Fruit fly (Drosophila melanogaster): ENCODE data around the gene CG15042.

Gene CG15042

dm6 chrX:18541915-18542314 is 13.8 kb upstream of the CG15042 start (continued):
- no peak for TF ChIP-seq CG10462 (GFP tag; optimal IDR thresholded peaks at IDR 0.05)
- TF ChIP-seq CG9797 (GFP tag; optimal IDR thresholded peaks at IDR 0.05), result no peak
- no peak for TF ChIP-seq lilli (GFP tag; optimal IDR thresholded peaks at IDR 0.05)
- TF ChIP-seq Aef1 (GFP tag; IDR thresholded peaks at IDR 0.05), result no peak
- no peak for TF ChIP-seq NfI (GFP tag; optimal IDR thresholded peaks at IDR 0.05)
- TF ChIP-seq ewg (GFP tag; optimal IDR thresholded peaks at IDR 0.05), result no peak
- TF ChIP-seq mld (GFP tag; IDR thresholded peaks at IDR 0.05; ENCODE audit: partially characterized antibody), result no peak
- no peak for TF ChIP-seq dysf (GFP tag; IDR thresholded peaks at IDR 0.05)
- TF ChIP-seq CG16779 (GFP tag; IDR thresholded peaks at IDR 0.05), result no peak
- TF ChIP-seq Dek (tag; optimal IDR thresholded peaks at IDR 0.05), result no peak
- TF ChIP-seq nerfin-1 (tag; optimal IDR thresholded peaks at IDR 0.05), result no peak
- no peak for TF ChIP-seq CG13287 (GFP tag; IDR thresholded peaks at IDR 0.05; ENCODE audit: partially characterized antibody)
- peak; percentile 51 for TF ChIP-seq Sox102F (GFP tag; optimal IDR thresholded peaks at IDR 0.05)
- TF ChIP-seq CG18476 (GFP tag; optimal IDR thresholded peaks at IDR 0.05), result no peak
- TF ChIP-seq ac (GFP tag; optimal IDR thresholded peaks at IDR 0.05), result no peak
- no peak for TF ChIP-seq Bteb2 (GFP tag; optimal IDR thresholded peaks at IDR 0.05)
- TF ChIP-seq CG12391 (tag; optimal IDR thresholded peaks at IDR 0.05), result peak; percentile 17
- no peak for TF ChIP-seq ranshi (GFP tag; IDR thresholded peaks at IDR 0.05)
- TF ChIP-seq Drgx (GFP tag; IDR thresholded peaks at IDR 0.05), result peak; percentile 60
- TF ChIP-seq E2f1 (GFP tag; IDR thresholded peaks at IDR 0.05), result no peak
- TF ChIP-seq CG6272 (GFP tag; IDR thresholded peaks at IDR 0.05), result no peak
- TF ChIP-seq bcd (GFP tag; optimal IDR thresholded peaks at IDR 0.05), result no peak
- no peak for TF ChIP-seq CG43689 (GFP tag; IDR thresholded peaks at IDR 0.05)
- no peak for TF ChIP-seq CG14667 (GFP tag; IDR thresholded peaks at IDR 0.05)
- TF ChIP-seq CG7357 (GFP tag; IDR thresholded peaks at IDR 0.05), result no peak
- TF ChIP-seq jing (GFP tag; optimal IDR thresholded peaks at IDR 0.05), result no peak
- peak; percentile 6 for TF ChIP-seq Xbp1 (GFP tag; optimal IDR thresholded peaks at IDR 0.05)
- no peak for TF ChIP-seq NFAT (GFP tag; IDR thresholded peaks at IDR 0.05)
- no peak for TF ChIP-seq gfzf (GFP tag; optimal IDR thresholded peaks at IDR 0.05)
- peak; percentile 19 for TF ChIP-seq PHDP (tag; optimal IDR thresholded peaks at IDR 0.05)
- TF ChIP-seq Neu2 (GFP tag; optimal IDR thresholded peaks at IDR 0.05; ENCODE audit: borderline replicate concordance), result no peak
- TF ChIP-seq CG8388 (GFP tag; optimal IDR thresholded peaks at IDR 0.05), result peak; percentile 10
- no peak for TF ChIP-seq CG4854 (GFP tag; optimal IDR thresholded peaks at IDR 0.05)
- TF ChIP-seq ftz-f1 (GFP tag; optimal IDR thresholded peaks at IDR 0.05), result no peak
- TF ChIP-seq CG18262 (tag; optimal IDR thresholded peaks at IDR 0.05), result peak; percentile 41
- TF ChIP-seq fd102C (GFP tag; optimal IDR thresholded peaks at IDR 0.05), result no peak
- TF ChIP-seq lov (optimal IDR thresholded peaks at IDR 0.05), result no peak
- 0 out of 3 replicates have a peak, but pooled peaks have one; percentile 41 for TF ChIP-seq lov (GFP tag; IDR thresholded peaks at IDR 0.05)
- no peak for TF ChIP-seq gcm2 (GFP tag; optimal IDR thresholded peaks at IDR 0.05)
- TF ChIP-seq lab (GFP tag; optimal IDR thresholded peaks at IDR 0.05), result peak; percentile 19
- no peak for TF ChIP-seq CG6854 (GFP tag; optimal IDR thresholded peaks at IDR 0.05)
- TF ChIP-seq CG4707 (GFP tag; optimal IDR thresholded peaks at IDR 0.05), result no peak
- TF ChIP-seq Mad (GFP tag; optimal IDR thresholded peaks at IDR 0.05), result no peak
- no peak for TF ChIP-seq Ptx1 (GFP tag; IDR thresholded peaks at IDR 0.05)
- no peak for TF ChIP-seq CG2199 (GFP tag; IDR thresholded peaks at IDR 0.05)
- TF ChIP-seq ken (GFP tag; IDR thresholded peaks at IDR 0.05), result no peak
- no peak for TF ChIP-seq CG1529 (GFP tag; optimal IDR thresholded peaks at IDR 0.05)
- TF ChIP-seq CG2116 (GFP tag; optimal IDR thresholded peaks at IDR 0.05), result no peak
- TF ChIP-seq NK7.1 (GFP tag; optimal IDR thresholded peaks at IDR 0.05), result no peak
- TF ChIP-seq CG15479 (GFP tag; optimal IDR thresholded peaks at IDR 0.05), result no peak
- no peak for TF ChIP-seq Tbp (GFP tag; optimal IDR thresholded peaks at IDR 0.05)
- no peak for TF ChIP-seq inv (GFP tag; IDR thresholded peaks at IDR 0.05; ENCODE audit: partially characterized antibody)
